Worm (Caenorhabditis elegans): ENCODE data around the gene str-66.

DNA sequence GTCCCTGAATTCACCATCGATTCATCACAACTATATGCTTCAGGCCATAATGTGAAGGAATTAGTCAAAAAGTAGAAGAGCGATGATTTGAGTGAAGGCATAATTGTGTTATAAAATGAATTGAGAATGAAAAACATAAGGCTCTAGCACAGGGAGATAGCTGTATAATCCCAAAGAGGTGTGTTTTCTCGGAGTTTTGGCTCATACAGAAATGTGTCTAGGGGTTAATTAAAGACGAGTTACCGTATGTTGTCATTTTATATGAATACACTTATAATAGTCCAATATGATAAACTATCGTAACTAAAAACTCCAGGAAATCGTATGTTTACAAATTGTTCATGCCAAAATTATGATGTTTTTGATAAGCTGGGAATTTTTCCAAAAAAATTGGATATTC lies 23.2 kb downstream of the str-66 start, which contains the start of gene srt-5:
- TF ChIP-seq ceh-22 (tag; optimal IDR thresholded peaks at IDR 0.05) = no peak
- no peak for TF ChIP-seq nhr-232 (tag; optimal IDR thresholded peaks at IDR 0.05)
- TF ChIP-seq elt-2 (tag; optimal IDR thresholded peaks at IDR 0.05) = no peak
- no peak for TF ChIP-seq dve-1 (tag; optimal IDR thresholded peaks at IDR 0.05)
- no peak for TF ChIP-seq fax-1 (tag; optimal IDR thresholded peaks at IDR 0.05)
- no peak for TF ChIP-seq sox-4 (tag; optimal IDR thresholded peaks at IDR 0.05)
- TF ChIP-seq ama-1 (optimal IDR thresholded peaks at IDR 0.05) = no peak
- TF ChIP-seq unc-55 (GFP tag; optimal IDR thresholded peaks at IDR 0.05) = no peak
- no peak for TF ChIP-seq ets-4 (tag; optimal IDR thresholded peaks at IDR 0.05)

Measured in whole organism, late embryonic.